Worm (Caenorhabditis elegans) whole organism, midembryonic: ENCODE measurements around the gene D2096.9.
"Not testable (repeated sequence)": the region's sequence is repeated elsewhere in the genome, so short reads cannot be mapped to it uniquely, and the experiment has no call there.

ENCODE experiments used
- T22C8.4 ChIP-seq: fragments of 200-800 bp; sonication (Bioruptor generic); IDR thresholded peaks from 2 replicates; pipeline ENCODE4 v1.3.6; 2022; ENCODE audit warnings: missing genetic modification characterization, missing compliant biosample characterization
- cog-1 ChIP-seq: sonication (generic microtip); optimal IDR thresholded peaks from 2 replicates; lab custom pipeline; 2016; ENCODE audit warnings: missing genetic modification characterization, missing compliant biosample characterization
- flt-1 ChIP-seq: fragments of 200-800 bp; sonication (Bioruptor generic); IDR thresholded peaks from 2 replicates; pipeline ENCODE4 v1.3.6; 2022; ENCODE audit warnings: missing genetic modification characterization, missing compliant biosample characterization
- klf-2 ChIP-seq: fragments of 200-800 bp; sonication (Bioruptor generic); conservative IDR thresholded peaks from 2 replicates; pipeline ENCODE4 v1.3.6; 2022; ENCODE audit warnings: missing genetic modification reagents, missing genetic modification characterization, missing compliant biosample characterization
- med-1 ChIP-seq: sonication (generic microtip); optimal IDR thresholded peaks from 2 replicates; lab custom pipeline; 2017; ENCODE audit warnings: missing genetic modification characterization, mild to moderate bottlenecking, missing compliant biosample characterization, antibody characterized with exemption, missing genetic modification reagents; ENCODE audit not compliant: insufficient read depth
- ref-1 ChIP-seq: fragments of 200-800 bp; sonication (Bioruptor generic); conservative IDR thresholded peaks from 2 replicates; pipeline ENCODE4 v1.3.6; 2022; ENCODE audit warnings: missing genetic modification reagents, missing genetic modification characterization, missing compliant biosample characterization
- tab-1 ChIP-seq: fragments of 200-800 bp; sonication (Bioruptor generic); IDR thresholded peaks from 2 replicates; pipeline ENCODE4 v1.3.6; 2022; ENCODE audit warnings: missing genetic modification characterization, missing compliant biosample characterization
- ztf-23 ChIP-seq: fragments of 200-800 bp; sonication (Bioruptor generic); IDR thresholded peaks from 2 replicates; pipeline ENCODE4 v1.3.6; 2022; ENCODE audit warnings: missing genetic modification reagents, missing genetic modification characterization, missing compliant biosample characterization
- ztf-29 ChIP-seq: fragments of 200-800 bp; sonication (Bioruptor generic); IDR thresholded peaks from 2 replicates; pipeline ENCODE4 v1.3.6; 2022; ENCODE audit warnings: missing genetic modification reagents, missing genetic modification characterization, missing compliant biosample characterization

D2096.9 gene

ce11 chrIV:8394105-8394504, 11.5 kb upstream of the D2096.9 start, which contains the start of gene D2096.11:
TSS of gene D2096.11 (minus strand) at chrIV:8394205.
- TF ChIP-seq ztf-23 (GFP tag; lab: Robert Waterston, UW) (no peak), flt-1 (GFP tag; lab: Robert Waterston, UW) (no peak), cog-1 (no peak), ztf-29 (GFP tag; lab: Robert Waterston, UW) (no peak), T22C8.4 (no peak), med-1 (no peak), ref-1 (GFP tag; lab: Robert Waterston, UW) (no peak), klf-2 (GFP tag; lab: Robert Waterston, UW) (no peak)

- TF ChIP-seq klf-2 (GFP tag; lab: Robert Waterston, UW); T22C8.4; ztf-29 (GFP tag; lab: Robert Waterston, UW): not testable (repeated sequence)
Measured at ce11 chrIV:8389139-8389538, 6.5 kb upstream of the D2096.9 start, which contains the start of gene D2096.10. TSS of gene D2096.10 (minus strand) at chrIV:8389239.

ce11 chrIV:8385662-8386061, 3.1 kb upstream of the D2096.9 start:
- no peak for TF ChIP-seq ref-1 (GFP tag; lab: Robert Waterston, UW)
- TF ChIP-seq ztf-23 (GFP tag; lab: Robert Waterston, UW) = no peak
- TF ChIP-seq klf-2 (GFP tag; lab: Robert Waterston, UW) = no peak
- no peak for TF ChIP-seq tab-1 (GFP tag; lab: Robert Waterston, UW)
- TF ChIP-seq cog-1 = no peak
- TF ChIP-seq T22C8.4 = no peak
- no peak for TF ChIP-seq ztf-29 (GFP tag; lab: Robert Waterston, UW)
- no peak for TF ChIP-seq flt-1 (GFP tag; lab: Robert Waterston, UW)
- TF ChIP-seq med-1 = no peak

ce11 chrIV:8384737-8385136, 2.1 kb upstream of the D2096.9 start:
- TF ChIP-seq cog-1 (no peak), T22C8.4 (no peak), ref-1 (GFP tag; lab: Robert Waterston, UW) (no peak), tab-1 (GFP tag; lab: Robert Waterston, UW) (no peak)

- TF ChIP-seq ztf-29 (GFP tag; lab: Robert Waterston, UW) (no peak), tab-1 (GFP tag; lab: Robert Waterston, UW) (no peak), T22C8.4 (no peak), ztf-23 (GFP tag; lab: Robert Waterston, UW) (no peak), med-1 (no peak)
Measured at ce11 chrIV:8380266-8380850, 2.2 kb downstream of the D2096.9 start.

ce11 chrIV:8379683-8380082, 2.9 kb downstream of the D2096.9 start, which contains the start of gene praf-3:
TSS of gene praf-3 (plus strand) at chrIV:8379983.
- TF ChIP-seq T22C8.4 (no peak), cog-1 (no peak), ztf-23 (GFP tag; lab: Robert Waterston, UW) (no peak), klf-2 (GFP tag; lab: Robert Waterston, UW) (no peak), flt-1 (GFP tag; lab: Robert Waterston, UW) (no peak), tab-1 (GFP tag; lab: Robert Waterston, UW) (no peak), med-1 (no peak), ref-1 (GFP tag; lab: Robert Waterston, UW) (no peak)

- TF ChIP-seq cog-1 (peak; percentile 36), flt-1 (GFP tag; lab: Robert Waterston, UW) (no peak), klf-2 (GFP tag; lab: Robert Waterston, UW) (no peak), ref-1 (GFP tag; lab: Robert Waterston, UW) (no peak)
Measured at ce11 chrIV:8379278-8379677, 3.3 kb downstream of the D2096.9 start, which contains the start of gene nap-1. TSS of gene nap-1 (minus strand) at chrIV:8379319.

ce11 chrIV:8378280-8378679, 4.3 kb downstream of the D2096.9 start:
- TF ChIP-seq tab-1 (GFP tag; lab: Robert Waterston, UW) = no peak
- TF ChIP-seq ref-1 (GFP tag; lab: Robert Waterston, UW) = no peak
- TF ChIP-seq cog-1 = no peak

ce11 chrIV:8377501-8377900, 5.1 kb downstream of the D2096.9 start, which contains the start of gene D2096.7:
TSS of gene D2096.7 (minus strand) at chrIV:8377630.
- no peak for TF ChIP-seq flt-1 (GFP tag; lab: Robert Waterston, UW)
- no peak for TF ChIP-seq tab-1 (GFP tag; lab: Robert Waterston, UW)
- TF ChIP-seq T22C8.4 = no peak
- TF ChIP-seq cog-1 = no peak
- TF ChIP-seq med-1 = no peak
- TF ChIP-seq ref-1 (GFP tag; lab: Robert Waterston, UW) = no peak
- TF ChIP-seq ztf-29 (GFP tag; lab: Robert Waterston, UW) = no peak

ce11 chrIV:8376923-8377322, 5.7 kb downstream of the D2096.9 start:
- TF ChIP-seq flt-1 (GFP tag; lab: Robert Waterston, UW) (no peak), T22C8.4 (no peak), ztf-23 (GFP tag; lab: Robert Waterston, UW) (no peak), cog-1 (no peak)

ce11 chrIV:8375381-8375780, 7.2 kb downstream of the D2096.9 start:
- TF ChIP-seq flt-1 (GFP tag; lab: Robert Waterston, UW) (peak; percentile 96), med-1 (peak; percentile 57), klf-2 (GFP tag; lab: Robert Waterston, UW) (0 out of 2 replicates have a peak, but pooled peaks have one; percentile 53), ref-1 (GFP tag; lab: Robert Waterston, UW) (peak; percentile 78), T22C8.4 (peak; percentile 83), ztf-29 (GFP tag; lab: Robert Waterston, UW) (peak; percentile 81; the same call in 1 of the 2 replicates), cog-1 (peak; percentile 89), ztf-23 (GFP tag; lab: Robert Waterston, UW) (peak; percentile 93), tab-1 (GFP tag; lab: Robert Waterston, UW) (peak; percentile 95)
